Worm (Caenorhabditis elegans) whole organism, L2 larva: ENCODE measurements around the gene cyn-11.

Experiments used
- C34F6.9 ChIP-seq: fragments of 150-350 bp; optimal IDR thresholded peaks from 2 replicates; lab custom pipeline; 2014; ENCODE audit warnings: missing biosample characterization, missing genetic modification characterization
- R02D3.7 ChIP-seq: fragments of 150-350 bp; optimal IDR thresholded peaks from 2 replicates; lab custom pipeline; 2014; ENCODE audit warnings: missing biosample characterization, missing genetic modification characterization
- ZK546.5 ChIP-seq: sonication (generic microtip); optimal IDR thresholded peaks from 2 replicates; lab custom pipeline; 2017; ENCODE audit warnings: missing biosample characterization, missing genetic modification characterization
- alr-1 ChIP-seq: fragments of 150-350 bp; optimal IDR thresholded peaks from 2 replicates; lab custom pipeline; 2014; ENCODE audit warnings: missing biosample characterization, missing genetic modification characterization
- aly-2 ChIP-seq: fragments of 150-350 bp; optimal IDR thresholded peaks from 2 replicates; lab custom pipeline; 2014; ENCODE audit warnings: missing biosample characterization, missing genetic modification characterization
- ama-1 ChIP-seq: fragments of 150-350 bp; optimal IDR thresholded peaks from 2 replicates; lab custom pipeline; 2018; ENCODE audit warnings: inconsistent platforms
- blmp-1 ChIP-seq: sonication (generic microtip); optimal IDR thresholded peaks from 2 replicates; lab custom pipeline; 2017; ENCODE audit warnings: missing genetic modification characterization, mild to moderate bottlenecking, missing compliant biosample characterization, antibody characterized with exemption, moderate library complexity; ENCODE audit not compliant: insufficient read depth
- ceh-16 ChIP-seq: fragments of 150-350 bp; optimal IDR thresholded peaks from 2 replicates; lab custom pipeline; 2014; ENCODE audit warnings: missing biosample characterization, missing genetic modification characterization
- fos-1 ChIP-seq: fragments of 150-350 bp; optimal IDR thresholded peaks from 2 replicates; lab custom pipeline; 2014; ENCODE audit warnings: missing biosample characterization, missing genetic modification characterization
- lin-11 ChIP-seq: fragments of 150-350 bp; sonication (generic microtip); optimal IDR thresholded peaks from 2 replicates; lab custom pipeline; 2014; ENCODE audit warnings: missing biosample characterization, missing genetic modification characterization, inconsistent platforms, mixed read lengths
- lin-13 ChIP-seq: fragments of 150-350 bp; optimal IDR thresholded peaks from 2 replicates; lab custom pipeline; 2014; ENCODE audit warnings: missing biosample characterization, missing genetic modification reagents, missing genetic modification characterization
- lin-39 ChIP-seq: fragments of 150-350 bp; optimal IDR thresholded peaks from 2 replicates; lab custom pipeline; 2014; ENCODE audit warnings: missing biosample characterization, missing genetic modification reagents, missing genetic modification characterization
- mbf-1 ChIP-seq: sonication (generic microtip); optimal IDR thresholded peaks from 2 replicates; lab custom pipeline; 2017; ENCODE audit warnings: missing biosample characterization, missing genetic modification characterization
- nhr-12 ChIP-seq: fragments of 150-350 bp; optimal IDR thresholded peaks from 2 replicates; lab custom pipeline; 2014; ENCODE audit warnings: missing biosample characterization, missing genetic modification characterization
- nhr-129 ChIP-seq: fragments of 150-350 bp; optimal IDR thresholded peaks from 2 replicates; lab custom pipeline; 2014; ENCODE audit warnings: missing biosample characterization, missing genetic modification characterization
- nhr-21 ChIP-seq: fragments of 150-350 bp; optimal IDR thresholded peaks from 2 replicates; lab custom pipeline; 2014; ENCODE audit warnings: missing biosample characterization, missing genetic modification characterization
- nhr-23 ChIP-seq: fragments of 150-350 bp; optimal IDR thresholded peaks from 2 replicates; lab custom pipeline; 2014; ENCODE audit warnings: missing biosample characterization, missing genetic modification reagents, missing genetic modification characterization
- nhr-25 ChIP-seq: fragments of 150-350 bp; sonication (generic microtip); optimal IDR thresholded peaks from 3 replicates; lab custom pipeline; 2014; ENCODE audit warnings: missing biosample characterization, missing genetic modification characterization
- nhr-6 ChIP-seq: fragments of 150-350 bp; optimal IDR thresholded peaks from 2 replicates; lab custom pipeline; 2014; ENCODE audit warnings: missing biosample characterization, missing genetic modification characterization
- peb-1 ChIP-seq: fragments of 150-350 bp; optimal IDR thresholded peaks from 2 replicates; lab custom pipeline; 2014; ENCODE audit warnings: missing biosample characterization, missing genetic modification characterization
- skn-1 ChIP-seq: sonication (generic microtip); optimal IDR thresholded peaks from 2 replicates; lab custom pipeline; 2017; ENCODE audit warnings: missing biosample characterization, missing genetic modification characterization
- sma-9 ChIP-seq, 2 experiments: fragments of 150-350 bp in 1 of 2; sonication (generic microtip) in 1 of 2; optimal IDR thresholded peaks; 2 replicates each; lab custom pipeline; 2014 to 2016; ENCODE audit warnings: missing genetic modification characterization in 2 of 2, mild to moderate bottlenecking in 1 of 2, missing biosample characterization in 1 of 2, missing compliant biosample characterization in 1 of 2, missing genetic modification reagents in 1 of 2, moderate library complexity in 1 of 2
- snpc-4 ChIP-seq: fragments of 150-350 bp; optimal IDR thresholded peaks from 2 replicates; lab custom pipeline; 2014; ENCODE audit warnings: missing biosample characterization, missing genetic modification characterization
- unc-62 ChIP-seq: fragments of 150-350 bp; optimal IDR thresholded peaks from 2 replicates; lab custom pipeline; 2014; ENCODE audit warnings: missing biosample characterization, missing genetic modification reagents, missing genetic modification characterization
- zag-1 ChIP-seq: fragments of 150-350 bp; optimal IDR thresholded peaks from 2 replicates; lab custom pipeline; 2014; ENCODE audit warnings: missing biosample characterization, missing genetic modification characterization
- ztf-4 ChIP-seq: fragments of 150-350 bp; optimal IDR thresholded peaks from 2 replicates; lab custom pipeline; 2014; ENCODE audit warnings: missing biosample characterization, missing genetic modification characterization

cyn-11 gene

ce11 chrII:8683933-8684332 is 32.1 kb downstream of the cyn-11 start (continued):
- TF ChIP-seq alr-1, result no peak
- TF ChIP-seq nhr-25, result no peak
- no peak for TF ChIP-seq lin-39 (tag; lab: Kevin White, UChicago)

ce11 chrII:8679799-8680198 is 36.3 kb downstream of the cyn-11 start:
- TF ChIP-seq fos-1 (tag; lab: Kevin White, UChicago) (peak; percentile 40), unc-62 (GFP tag; lab: Kevin White, UChicago) (no peak), ztf-4 (tag; lab: Kevin White, UChicago) (no peak), ZK546.5 (tag; lab: Kevin White, UChicago) (no peak), nhr-23 (tag; lab: Kevin White, UChicago) (no peak), lin-39 (tag; lab: Kevin White, UChicago) (no peak), nhr-129 (tag; lab: Kevin White, UChicago) (no peak), nhr-25 (no peak)
- TF ChIP-seq, all 48 proteins: peak for 1

- peak; percentile 16 for TF ChIP-seq nhr-25
- TF ChIP-seq sma-9 (GFP tag; optimal IDR thresholded peaks at IDR 0.05; lab: Kevin White, UChicago), result no peak
- TF ChIP-seq sma-9 (tag; optimal IDR thresholded peaks at IDR 0.05; lab: Kevin White, UChicago), result no peak
- TF ChIP-seq, all 48 proteins: peak for 1
These were observed 40.7 kb downstream of the cyn-11 start for ce11 chrII:8675369-8675768.

- TF ChIP-seq snpc-4 (tag; lab: Kevin White, UChicago), result peak; percentile 35
- TF ChIP-seq lin-13, result no peak
These were observed 45.2 kb downstream of the cyn-11 start for ce11 chrII:8670835-8671234.

- no peak for TF ChIP-seq nhr-6
- no peak for TF ChIP-seq peb-1 (tag; lab: Kevin White, UChicago)
- no peak for TF ChIP-seq nhr-21
- TF ChIP-seq blmp-1, result no peak
- TF ChIP-seq alr-1, result no peak
- no peak for TF ChIP-seq zag-1 (tag; lab: Kevin White, UChicago)
- no peak for TF ChIP-seq aly-2 (tag; lab: Kevin White, UChicago)
- no peak for TF ChIP-seq skn-1 (tag; lab: Kevin White, UChicago)
- no peak for TF ChIP-seq ama-1 (lab: Kevin White, UChicago)
- no peak for TF ChIP-seq ceh-16 (tag; lab: Kevin White, UChicago)
- TF ChIP-seq nhr-12 (tag; lab: Kevin White, UChicago), result no peak
- TF ChIP-seq R02D3.7, result no peak
- TF ChIP-seq lin-11 (tag; lab: Kevin White, UChicago), result no peak
- TF ChIP-seq mbf-1 (tag; lab: Kevin White, UChicago), result no peak
- no peak for TF ChIP-seq unc-62 (GFP tag; lab: Kevin White, UChicago)
- TF ChIP-seq C34F6.9, result no peak
These were observed 47.2 kb downstream of the cyn-11 start for ce11 chrII:8668871-8669270.
